Fruit fly (Drosophila melanogaster): ENCODE results near the gene Setd3.

Setd3 gene

DNA sequence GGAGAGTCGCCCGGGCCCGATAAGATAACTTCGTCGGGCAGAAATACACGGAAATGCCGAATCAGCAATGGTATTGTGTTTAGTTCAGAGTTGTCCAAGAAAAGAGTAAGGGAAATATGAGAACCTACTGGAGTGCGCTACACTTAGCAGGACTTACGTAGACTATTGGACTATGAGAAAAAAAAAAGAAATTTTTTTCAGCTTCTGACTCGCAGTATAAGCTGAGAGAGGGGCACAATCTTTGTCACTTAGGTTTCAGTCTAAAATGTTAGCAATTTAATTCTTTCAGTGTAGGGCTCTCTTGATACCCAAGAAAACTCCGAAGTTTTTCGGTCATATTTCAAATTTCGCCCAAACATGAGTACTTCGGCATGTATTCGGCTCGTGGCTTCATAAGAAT is 25.2 kb upstream of the Setd3 start (continued):
- TF ChIP-seq Abd-B (GFP tag; optimal IDR thresholded peaks at IDR 0.05) (peak; percentile 51), CG9932 (GFP tag; IDR thresholded peaks at IDR 0.05) (peak; percentile 77), CG2116 (GFP tag; optimal IDR thresholded peaks at IDR 0.05) (peak; percentile 13), Doc2 (GFP tag; IDR thresholded peaks at IDR 0.05) (peak; percentile 28; the same call in 1 of the 2 replicates), CG14050 (GFP tag; IDR thresholded peaks at IDR 0.05) (peak; percentile 71; the same call in 2 of the 3 replicates), dati (GFP tag; IDR thresholded peaks at IDR 0.05) (no peak; the same call in 1 of the 2 replicates), z (GFP tag; IDR thresholded peaks at IDR 0.05) (peak; percentile 58; the same call in 1 of the 3 replicates), gsb (GFP tag; IDR thresholded peaks at IDR 0.05) (peak; percentile 67), ssp (GFP tag; IDR thresholded peaks at IDR 0.05) (peak; percentile 53), esg (GFP tag; conservative IDR thresholded peaks at IDR 0.05) (peak; percentile 65), CG18262 (tag; optimal IDR thresholded peaks at IDR 0.05) (peak; percentile 51), CG18764 (GFP tag; optimal IDR thresholded peaks at IDR 0.05) (peak; percentile 37), CG10209 (GFP tag; optimal IDR thresholded peaks at IDR 0.05) (peak; percentile 70), CG1647 (GFP tag; optimal IDR thresholded peaks at IDR 0.05) (peak; percentile 44), Tbp (GFP tag; optimal IDR thresholded peaks at IDR 0.05) (no peak), Hey (tag; optimal IDR thresholded peaks at IDR 0.05) (no peak), NC2β (GFP tag; optimal IDR thresholded peaks at IDR 0.05) (peak; percentile 72), en (GFP tag; optimal IDR thresholded peaks at IDR 0.05) (peak; percentile 48), CG3163 (GFP tag; optimal IDR thresholded peaks at IDR 0.05) (peak; percentile 52), CG1832 (GFP tag; optimal IDR thresholded peaks at IDR 0.05) (no peak), Med (GFP tag) (peak; percentile 95), CG8290 (GFP tag; optimal IDR thresholded peaks at IDR 0.05) (no peak), CG8290 (tag; optimal IDR thresholded peaks at IDR 0.05) (peak in 1 of 2 experiments; percentile 43), toy (GFP tag; IDR thresholded peaks at IDR 0.05) (no peak), Bgb (GFP tag; IDR thresholded peaks at IDR 0.05; ENCODE audit: partially characterized antibody) (no peak), CG9215 (GFP tag; IDR thresholded peaks at IDR 0.05) (peak; percentile 72), Side (GFP tag; optimal IDR thresholded peaks at IDR 0.05) (peak; percentile 65), hth (optimal IDR thresholded peaks at IDR 0.05) (no peak), CG30020 (tag; optimal IDR thresholded peaks at IDR 0.05) (no peak), cad (GFP tag; optimal IDR thresholded peaks at IDR 0.05) (no peak), CG1792 (GFP tag; optimal IDR thresholded peaks at IDR 0.05) (peak; percentile 70), wek (GFP tag; optimal IDR thresholded peaks at IDR 0.05) (no peak), hbn (GFP tag; IDR thresholded peaks at IDR 0.05; ENCODE audit: partially characterized antibody) (no peak), CG6175 (GFP tag; IDR thresholded peaks at IDR 0.05) (peak; percentile 62; the same call in 2 of the 3 replicates), CG13894 (tag; optimal IDR thresholded peaks at IDR 0.05) (peak; percentile 44), aop (GFP tag; IDR thresholded peaks at IDR 0.05) (no peak), ewg (GFP tag; optimal IDR thresholded peaks at IDR 0.05) (peak; percentile 46), pan (optimal IDR thresholded peaks at IDR 0.05) (no peak), pan (GFP tag; optimal IDR thresholded peaks at IDR 0.05 in 1 of 2, IDR thresholded peaks at IDR 0.05 in 1 of 2) (peak in 1 of 2 experiments; percentile 85), org-1 (GFP tag; optimal IDR thresholded peaks at IDR 0.05) (peak; percentile 57), sr (GFP tag; IDR thresholded peaks at IDR 0.05) (peak; percentile 51; the same call in 1 of the 3 replicates), crc (GFP tag; optimal IDR thresholded peaks at IDR 0.05) (peak; percentile 48), CG11504 (tag; optimal IDR thresholded peaks at IDR 0.05) (peak; percentile 74), HmgZ (tag; optimal IDR thresholded peaks at IDR 0.05) (peak; percentile 56), CG12071 (GFP tag; optimal IDR thresholded peaks at IDR 0.05) (peak; percentile 31), yki (optimal IDR thresholded peaks at IDR 0.05) (no peak), CG10366 (GFP tag; IDR thresholded peaks at IDR 0.05) (peak; percentile 80), knrl (GFP tag; IDR thresholded peaks at IDR 0.05; ENCODE audit: partially characterized antibody) (no peak), crp (GFP tag; optimal IDR thresholded peaks at IDR 0.05) (no peak), tin (GFP tag; optimal IDR thresholded peaks at IDR 0.05) (peak; percentile 55), usp (GFP tag; optimal IDR thresholded peaks at IDR 0.05) (no peak), CG5180 (GFP tag; optimal IDR thresholded peaks at IDR 0.05) (peak; percentile 41), CG32532 (GFP tag; IDR thresholded peaks at IDR 0.05) (peak; percentile 80)
